Worm (Caenorhabditis elegans): Measurements from ENCODE around the gene sel-2.

DNA sequence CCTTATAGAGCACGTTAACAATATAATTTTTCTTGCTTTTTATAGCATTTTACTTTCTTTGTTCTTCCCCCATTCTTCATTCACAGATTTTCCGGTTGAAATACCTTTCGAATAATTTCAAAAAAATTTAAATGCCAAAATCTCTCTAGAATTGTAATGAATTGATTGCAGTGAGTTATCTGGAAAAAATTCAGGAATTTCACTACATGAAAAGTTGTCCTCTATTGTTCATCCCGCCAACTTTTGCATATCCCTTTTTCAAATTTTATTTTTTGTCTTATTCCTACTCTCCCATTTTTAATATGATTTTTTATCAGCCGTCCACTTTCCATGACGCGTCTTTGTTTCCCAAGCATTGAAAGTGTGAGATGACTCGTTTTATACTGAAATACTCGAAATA is 41.2 kb upstream of the sel-2 start:
- TF ChIP-seq snpc-4 (GFP tag; optimal IDR thresholded peaks at IDR 0.05), result no peak
- TF ChIP-seq snpc-4 (tag; optimal IDR thresholded peaks at IDR 0.05), result no peak
- no peak for TF ChIP-seq dpff-1 (tag; optimal IDR thresholded peaks at IDR 0.05)
- no peak for TF ChIP-seq ama-1 (optimal IDR thresholded peaks at IDR 0.05)
- no peak for TF ChIP-seq ama-1 (GFP tag; optimal IDR thresholded peaks at IDR 0.05)
- TF ChIP-seq unc-62 (GFP tag; optimal IDR thresholded peaks at IDR 0.05), result no peak
